Comparison of ENCODE assay signal across 5 fruit fly cellular contexts in genomic region chrX:13641115-13641890, dm6.
TF ChIP-seq lines count a peak whose summit lies in the region.

No protein-coding gene starts in this region.

- TF ChIP-seq CTCF in whole organism, embryonic (GFP tag; optimal IDR thresholded peaks at IDR 0.05; lab: Kevin White, UChicago), result peak; percentile 40

TF ChIP-seq in whole organism, adult, 20 proteins besides CTCF, POLR2A, EP300 and RAD21 (continues in another document):
- no peak for TF ChIP-seq Mnt (GFP tag; optimal IDR thresholded peaks at IDR 0.05; lab: Kevin White, UChicago)
- no peak for TF ChIP-seq pad (GFP tag; optimal IDR thresholded peaks at IDR 0.05; lab: Kevin White, UChicago)
- TF ChIP-seq CG14711 (tag; optimal IDR thresholded peaks at IDR 0.05; lab: Kevin White, UChicago), result peak; percentile 66
- peak; percentile 42 for TF ChIP-seq CG7045 (GFP tag; optimal IDR thresholded peaks at IDR 0.05; lab: Kevin White, UChicago)
- no peak for TF ChIP-seq cnc (optimal IDR thresholded peaks at IDR 0.05; lab: Kevin White, UChicago)
- peak; percentile 79 for TF ChIP-seq Hr96 (GFP tag; optimal IDR thresholded peaks at IDR 0.05; lab: Kevin White, UChicago)
- peak; percentile 16 for TF ChIP-seq toe (GFP tag; optimal IDR thresholded peaks at IDR 0.05; lab: Kevin White, UChicago)
- TF ChIP-seq cic (GFP tag; optimal IDR thresholded peaks at IDR 0.05; lab: Kevin White, UChicago), result no peak
- TF ChIP-seq Crg-1 (GFP tag; optimal IDR thresholded peaks at IDR 0.05; lab: Kevin White, UChicago), result peak; percentile 17
- TF ChIP-seq CG5204 (GFP tag; optimal IDR thresholded peaks at IDR 0.05; lab: Kevin White, UChicago), result peak; percentile 69
- TF ChIP-seq CG11617 (GFP tag; optimal IDR thresholded peaks at IDR 0.05; lab: Kevin White, UChicago), result peak; percentile 81
- peak; percentile 63 for TF ChIP-seq CG33017 (tag; optimal IDR thresholded peaks at IDR 0.05; lab: Kevin White, UChicago)
- peak; percentile 42 for TF ChIP-seq tj (GFP tag; optimal IDR thresholded peaks at IDR 0.05; lab: Kevin White, UChicago)
- peak; percentile 85 for TF ChIP-seq CG7101 (tag; optimal IDR thresholded peaks at IDR 0.05; lab: Kevin White, UChicago)
- peak; percentile 67 for TF ChIP-seq CG1620 (GFP tag; optimal IDR thresholded peaks at IDR 0.05; lab: Kevin White, UChicago)
- TF ChIP-seq CG12768 (GFP tag; optimal IDR thresholded peaks at IDR 0.05; lab: Kevin White, UChicago), result no peak
- TF ChIP-seq Clk (GFP tag; optimal IDR thresholded peaks at IDR 0.05; lab: Kevin White, UChicago), result no peak
- peak; percentile 81 for TF ChIP-seq bab1 (GFP tag; optimal IDR thresholded peaks at IDR 0.05; lab: Kevin White, UChicago)

TF ChIP-seq in whole organism, embryonic, 481 proteins besides CTCF, POLR2A, EP300 and RAD21 (continues in another document):
- TF ChIP-seq bowl (GFP tag; IDR thresholded peaks at IDR 0.05; lab: Robert Waterston, UW), result peak; percentile 74
- peak in 1 of 2 experiments; percentile 86 for TF ChIP-seq Eip74EF (GFP tag; optimal IDR thresholded peaks at IDR 0.05; lab: Kevin White, UChicago)
- peak; percentile 35 for TF ChIP-seq CG3995 (GFP tag; optimal IDR thresholded peaks at IDR 0.05; lab: Kevin White, UChicago)
- peak; percentile 83 for TF ChIP-seq CG5180 (GFP tag; optimal IDR thresholded peaks at IDR 0.05; lab: Kevin White, UChicago)
- peak; percentile 73 for TF ChIP-seq CG17802 (tag; optimal IDR thresholded peaks at IDR 0.05; lab: Kevin White, UChicago)
- TF ChIP-seq CG2678 (tag; optimal IDR thresholded peaks at IDR 0.05; lab: Kevin White, UChicago), result peak; percentile 96
- TF ChIP-seq pita (GFP tag; optimal IDR thresholded peaks at IDR 0.05; lab: Kevin White, UChicago), result no peak
- peak; percentile 88 for TF ChIP-seq Rx (GFP tag; IDR thresholded peaks at IDR 0.05; lab: Robert Waterston, UW)
- peak; percentile 67 for TF ChIP-seq kni (GFP tag; optimal IDR thresholded peaks at IDR 0.05; lab: Kevin White, UChicago)
- TF ChIP-seq NfI (GFP tag; optimal IDR thresholded peaks at IDR 0.05; lab: Kevin White, UChicago), result peak; percentile 92
- peak; percentile 84 for TF ChIP-seq CG17612 (GFP tag; IDR thresholded peaks at IDR 0.05; lab: Robert Waterston, UW)
- TF ChIP-seq cg (GFP tag; optimal IDR thresholded peaks at IDR 0.05; lab: Kevin White, UChicago), result no peak
- TF ChIP-seq fd64A (GFP tag; optimal IDR thresholded peaks at IDR 0.05; lab: Kevin White, UChicago), result peak; percentile 76
- peak; percentile 87 for TF ChIP-seq ara (GFP tag; IDR thresholded peaks at IDR 0.05; lab: Robert Waterston, UW)
- TF ChIP-seq CG11093 (GFP tag; IDR thresholded peaks at IDR 0.05; lab: Robert Waterston, UW), result peak; percentile 88
- peak; percentile 68; the same call in 1 of the 2 replicates for TF ChIP-seq Taf1 (GFP tag; IDR thresholded peaks at IDR 0.05; lab: Robert Waterston, UW)
- no peak for TF ChIP-seq yki (optimal IDR thresholded peaks at IDR 0.05; lab: Kevin White, UChicago)
- TF ChIP-seq maf-S (GFP tag; optimal IDR thresholded peaks at IDR 0.05; lab: Kevin White, UChicago), result peak; percentile 95

TF ChIP-seq in whole organism, prepupa, 60 proteins besides CTCF, POLR2A, EP300 and RAD21 (continues in another document):
- TF ChIP-seq acj6 (GFP tag; optimal IDR thresholded peaks at IDR 0.05; lab: Kevin White, UChicago) (peak; percentile 85), pdm3 (GFP tag; optimal IDR thresholded peaks at IDR 0.05; lab: Kevin White, UChicago) (peak; percentile 90), Smox (GFP tag; optimal IDR thresholded peaks at IDR 0.05; lab: Kevin White, UChicago) (peak; percentile 71), Hr38 (GFP tag; optimal IDR thresholded peaks at IDR 0.05; lab: Kevin White, UChicago) (peak; percentile 65), CG6792 (GFP tag; optimal IDR thresholded peaks at IDR 0.05; lab: Kevin White, UChicago) (peak; percentile 77), vri (GFP tag; optimal IDR thresholded peaks at IDR 0.05; lab: Kevin White, UChicago) (peak; percentile 75), Blimp-1 (GFP tag; optimal IDR thresholded peaks at IDR 0.05; lab: Kevin White, UChicago) (no peak), OdsH (GFP tag; optimal IDR thresholded peaks at IDR 0.05; lab: Kevin White, UChicago) (peak; percentile 86), CG15336 (GFP tag; IDR thresholded peaks at IDR 0.05; lab: Robert Waterston, UW) (peak; percentile 91), CG11762 (GFP tag; optimal IDR thresholded peaks at IDR 0.05; lab: Kevin White, UChicago; ENCODE audit: insufficient read depth) (peak; percentile 69), Sox102F (GFP tag; optimal IDR thresholded peaks at IDR 0.05; lab: Kevin White, UChicago) (peak; percentile 74), esn (GFP tag; optimal IDR thresholded peaks at IDR 0.05; lab: Kevin White, UChicago) (peak; percentile 86), CG32006 (GFP tag; optimal IDR thresholded peaks at IDR 0.05; lab: Kevin White, UChicago) (peak; percentile 93), achi (GFP tag; optimal IDR thresholded peaks at IDR 0.05; lab: Kevin White, UChicago) (peak; percentile 85), CG1621 (tag; optimal IDR thresholded peaks at IDR 0.05; lab: Kevin White, UChicago) (peak; percentile 19), fd59A (GFP tag; optimal IDR thresholded peaks at IDR 0.05; lab: Kevin White, UChicago) (peak; percentile 81), Eip75B (GFP tag; optimal IDR thresholded peaks at IDR 0.05; lab: Kevin White, UChicago) (peak; percentile 84), CG3032 (tag; optimal IDR thresholded peaks at IDR 0.05; lab: Kevin White, UChicago) (peak; percentile 79), cyc (GFP tag; optimal IDR thresholded peaks at IDR 0.05; lab: Kevin White, UChicago) (peak; percentile 74)

TF ChIP-seq in whole organism, pupa, 21 proteins besides CTCF, POLR2A, EP300 and RAD21:
- peak; percentile 83 for TF ChIP-seq CG17806 (tag; optimal IDR thresholded peaks at IDR 0.05; lab: Kevin White, UChicago)
- TF ChIP-seq CG8159 (tag; optimal IDR thresholded peaks at IDR 0.05; lab: Kevin White, UChicago), result peak; percentile 100
- TF ChIP-seq CG14655 (GFP tag; optimal IDR thresholded peaks at IDR 0.05; lab: Kevin White, UChicago), result peak; percentile 87
- peak; percentile 67 for TF ChIP-seq gl (tag; optimal IDR thresholded peaks at IDR 0.05; lab: Kevin White, UChicago)
- peak; percentile 90 for TF ChIP-seq Ets98B (GFP tag; IDR thresholded peaks at IDR 0.05; lab: Robert Waterston, UW)
- TF ChIP-seq CG13204 (GFP tag; optimal IDR thresholded peaks at IDR 0.05; lab: Kevin White, UChicago), result peak; percentile 44
- TF ChIP-seq Pif1B (GFP tag; optimal IDR thresholded peaks at IDR 0.05; lab: Kevin White, UChicago), result peak; percentile 79
- peak; percentile 84 for TF ChIP-seq CG12605 (GFP tag; IDR thresholded peaks at IDR 0.05; lab: Robert Waterston, UW)
- peak; percentile 90 for TF ChIP-seq fd96Ca (GFP tag; IDR thresholded peaks at IDR 0.05; lab: Robert Waterston, UW)
- no peak for TF ChIP-seq EcR (GFP tag; optimal IDR thresholded peaks at IDR 0.05; lab: Kevin White, UChicago)
- peak; percentile 80 for TF ChIP-seq CG34367 (tag; optimal IDR thresholded peaks at IDR 0.05; lab: Kevin White, UChicago)
- peak; percentile 93 for TF ChIP-seq CG4496 (GFP tag; IDR thresholded peaks at IDR 0.05; lab: Robert Waterston, UW)
- TF ChIP-seq CG9948 (tag; optimal IDR thresholded peaks at IDR 0.05; lab: Kevin White, UChicago), result peak; percentile 82
- peak; percentile 85 for TF ChIP-seq Pif1A (GFP tag; optimal IDR thresholded peaks at IDR 0.05; lab: Kevin White, UChicago)
- TF ChIP-seq D1 (tag; optimal IDR thresholded peaks at IDR 0.05; lab: Kevin White, UChicago), result peak; percentile 70
- TF ChIP-seq CG10348 (GFP tag; IDR thresholded peaks at IDR 0.05; lab: Robert Waterston, UW), result peak; percentile 67
- TF ChIP-seq CG15710 (tag; optimal IDR thresholded peaks at IDR 0.05; lab: Kevin White, UChicago), result peak; percentile 89
- TF ChIP-seq rn (GFP tag; IDR thresholded peaks at IDR 0.05; lab: Robert Waterston, UW), result peak; percentile 72
- peak; percentile 27 for TF ChIP-seq Snoo (tag; optimal IDR thresholded peaks at IDR 0.05; lab: Kevin White, UChicago)
- peak; percentile 87 for TF ChIP-seq CG8301 (tag; optimal IDR thresholded peaks at IDR 0.05; lab: Kevin White, UChicago)
- peak; percentile 90 for TF ChIP-seq CG32121 (GFP tag; IDR thresholded peaks at IDR 0.05; lab: Robert Waterston, UW)

TF ChIP-seq in whole organism, wandering third instar larva, 38 proteins besides CTCF, POLR2A, EP300 and RAD21 (continues in another document):
- TF ChIP-seq woc (GFP tag; optimal IDR thresholded peaks at IDR 0.05; lab: Kevin White, UChicago), result peak; percentile 34
- TF ChIP-seq ey (GFP tag; optimal IDR thresholded peaks at IDR 0.05; lab: Kevin White, UChicago), result peak; percentile 84
- peak; percentile 92 for TF ChIP-seq sv (GFP tag; optimal IDR thresholded peaks at IDR 0.05; lab: Kevin White, UChicago)
- peak; percentile 75 for TF ChIP-seq OdsH (GFP tag; optimal IDR thresholded peaks at IDR 0.05; lab: Kevin White, UChicago)
- TF ChIP-seq Hr83 (GFP tag; optimal IDR thresholded peaks at IDR 0.05; lab: Kevin White, UChicago; ENCODE audit: poor library complexity, severe bottlenecking), result peak; percentile 57
- no peak for TF ChIP-seq CG9705 (GFP tag; optimal IDR thresholded peaks at IDR 0.05; lab: Kevin White, UChicago)
- TF ChIP-seq Dfd (GFP tag; optimal IDR thresholded peaks at IDR 0.05; lab: Kevin White, UChicago), result no peak
- peak; percentile 87 for TF ChIP-seq rgr (GFP tag; optimal IDR thresholded peaks at IDR 0.05; lab: Kevin White, UChicago)
- no peak for TF ChIP-seq CG32264 (GFP tag; optimal IDR thresholded peaks at IDR 0.05; lab: Kevin White, UChicago)
- peak; percentile 78 for TF ChIP-seq fru (GFP tag; optimal IDR thresholded peaks at IDR 0.05; lab: Kevin White, UChicago)
- no peak for TF ChIP-seq dl (GFP tag; optimal IDR thresholded peaks at IDR 0.05; lab: Kevin White, UChicago; ENCODE audit: insufficient read depth in 1 of 2, partially characterized antibody in 2 of 2)
- TF ChIP-seq HLH106 (tag; optimal IDR thresholded peaks at IDR 0.05; lab: Kevin White, UChicago), result peak; percentile 48
- TF ChIP-seq h (GFP tag; optimal IDR thresholded peaks at IDR 0.05; lab: Kevin White, UChicago), result peak; percentile 78
- TF ChIP-seq dmrt93B (GFP tag; optimal IDR thresholded peaks at IDR 0.05; lab: Kevin White, UChicago), result peak; percentile 46
- TF ChIP-seq foxo (GFP tag; optimal IDR thresholded peaks at IDR 0.05; lab: Kevin White, UChicago), result peak in 1 of 2 experiments; percentile 83
- TF ChIP-seq br (GFP tag; optimal IDR thresholded peaks at IDR 0.05; lab: Kevin White, UChicago), result peak; percentile 69
- TF ChIP-seq psq (GFP tag; optimal IDR thresholded peaks at IDR 0.05; lab: Kevin White, UChicago), result peak; percentile 37
- peak; percentile 65 for TF ChIP-seq tai (GFP tag; optimal IDR thresholded peaks at IDR 0.05; lab: Kevin White, UChicago)
- TF ChIP-seq Sp1 (GFP tag; optimal IDR thresholded peaks at IDR 0.05; lab: Kevin White, UChicago), result peak; percentile 42
- TF ChIP-seq Mio (GFP tag; optimal IDR thresholded peaks at IDR 0.05; lab: Kevin White, UChicago), result no peak
- no peak for TF ChIP-seq Dif (GFP tag; optimal IDR thresholded peaks at IDR 0.05; lab: Kevin White, UChicago; ENCODE audit: partially characterized antibody)
- peak; percentile 26 for TF ChIP-seq sage (GFP tag; optimal IDR thresholded peaks at IDR 0.05; lab: Kevin White, UChicago)
- TF ChIP-seq Myc (optimal IDR thresholded peaks at IDR 0.05; lab: Kevin White, UChicago), result no peak
- no peak for TF ChIP-seq N (GFP tag; optimal IDR thresholded peaks at IDR 0.05; lab: Kevin White, UChicago)
